Worm (Caenorhabditis elegans) whole organism, L4 larva: Measurements from ENCODE around the gene T05A7.11.

ENCODE experiments used
- D1046.2 ChIP-seq: fragments of 200-800 bp; sonication (Bioruptor generic); IDR thresholded peaks from 2 replicates; pipeline ENCODE4 v1.3.6; 2022; ENCODE audit warnings: missing genetic modification characterization, missing compliant biosample characterization
- F10B5.3 ChIP-seq: sonication (generic microtip); optimal IDR thresholded peaks from 2 replicates; lab custom pipeline; 2016; ENCODE audit warnings: mild to moderate bottlenecking, missing genetic modification characterization, missing compliant biosample characterization
- F37D6.2 ChIP-seq: sonication (generic microtip); optimal IDR thresholded peaks from 2 replicates; lab custom pipeline; 2016; ENCODE audit warnings: mild to moderate bottlenecking, missing genetic modification characterization, missing compliant biosample characterization
- F49E8.2 ChIP-seq: sonication (generic microtip); optimal IDR thresholded peaks from 2 replicates; lab custom pipeline; 2016; ENCODE audit warnings: missing compliant biosample characterization, mild to moderate bottlenecking, missing genetic modification characterization, borderline replicate concordance
- R02D3.7 ChIP-seq: fragments of 150-350 bp; sonication (generic microtip); optimal IDR thresholded peaks from 3 replicates; lab custom pipeline; 2014; ENCODE audit warnings: missing biosample characterization, missing genetic modification characterization
- T26A8.4 ChIP-seq: fragments of 200-800 bp; sonication (Bioruptor generic); IDR thresholded peaks from 2 replicates; pipeline ENCODE4 v1.3.6; 2022; ENCODE audit warnings: missing genetic modification characterization, missing compliant biosample characterization
- Y105C5A.15 ChIP-seq: fragments of 200-800 bp; sonication (Bioruptor generic); IDR thresholded peaks from 2 replicates; pipeline ENCODE4 v1.3.6; 2022; ENCODE audit warnings: missing genetic modification characterization, missing compliant biosample characterization
- Y48G9A.11 ChIP-seq: fragments of 200-800 bp; sonication (Bioruptor generic); IDR thresholded peaks from 2 replicates; pipeline ENCODE4 v1.3.6; 2022; ENCODE audit warnings: missing genetic modification reagents, missing genetic modification characterization, missing compliant biosample characterization
- ZK546.5 ChIP-seq, 2 experiments: sonication (generic microtip); optimal IDR thresholded peaks; 2 replicates each; lab custom pipeline; 2017; ENCODE audit warnings: missing biosample characterization in 2 of 2, missing genetic modification characterization in 2 of 2
- aha-1 ChIP-seq: fragments of 150-350 bp; peaks from one replicate; lab custom pipeline; 2014; ENCODE audit warnings: missing biosample characterization, missing genetic modification characterization
- ama-1 ChIP-seq: fragments of 150-350 bp; optimal IDR thresholded peaks from 2 replicates; lab custom pipeline; 2014; ENCODE audit warnings: inconsistent platforms, mixed read lengths
- arid-1 ChIP-seq: fragments of 200-800 bp; sonication (Bioruptor generic); conservative IDR thresholded peaks from 2 replicates; pipeline ENCODE4 v1.3.6; 2022; ENCODE audit warnings: missing genetic modification reagents, missing genetic modification characterization, missing compliant biosample characterization
- ceh-20 ChIP-seq: fragments of 200-800 bp; sonication (Bioruptor generic); IDR thresholded peaks from 2 replicates; pipeline ENCODE4 v1.3.6; 2022; ENCODE audit warnings: missing genetic modification reagents, missing genetic modification characterization, missing compliant biosample characterization
- ceh-28 ChIP-seq: fragments of 150-350 bp; optimal IDR thresholded peaks from 2 replicates; lab custom pipeline; 2014; ENCODE audit warnings: missing biosample characterization, missing genetic modification reagents, missing genetic modification characterization
- ceh-32 ChIP-seq: sonication (generic microtip); optimal IDR thresholded peaks from 2 replicates; lab custom pipeline; 2016; ENCODE audit warnings: mild to moderate bottlenecking, missing genetic modification characterization, missing compliant biosample characterization; ENCODE audit not compliant: poor library complexity
- ceh-44 ChIP-seq: fragments of 200-800 bp; sonication (Bioruptor generic); IDR thresholded peaks from 2 replicates; pipeline ENCODE4 v1.3.6; 2022; ENCODE audit warnings: missing genetic modification reagents, missing genetic modification characterization, missing compliant biosample characterization
- ceh-62 ChIP-seq: sonication (generic microtip); optimal IDR thresholded peaks from 2 replicates; lab custom pipeline; 2017; ENCODE audit warnings: missing biosample characterization, missing genetic modification characterization
- ceh-82 ChIP-seq: sonication (generic microtip); optimal IDR thresholded peaks from 2 replicates; lab custom pipeline; 2017; ENCODE audit warnings: missing biosample characterization, missing genetic modification characterization
- ces-1 ChIP-seq: fragments of 150-350 bp; sonication (generic microtip); optimal IDR thresholded peaks from 4 replicates; lab custom pipeline; 2014; ENCODE audit warnings: missing biosample characterization, missing genetic modification reagents, missing genetic modification characterization
- daf-12 ChIP-seq: fragments of 150-350 bp; optimal IDR thresholded peaks from 2 replicates; lab custom pipeline; 2014; ENCODE audit warnings: missing biosample characterization, missing genetic modification reagents, missing genetic modification characterization
- dmd-9 ChIP-seq: fragments of 200-800 bp; sonication (Bioruptor generic); IDR thresholded peaks from 2 replicates; pipeline ENCODE4 v1.3.6; 2022; ENCODE audit warnings: missing genetic modification reagents, missing genetic modification characterization, missing compliant biosample characterization
- duxl-1 ChIP-seq: sonication (generic microtip); optimal IDR thresholded peaks from 2 replicates; lab custom pipeline; 2016; ENCODE audit warnings: mild to moderate bottlenecking, missing genetic modification characterization, moderate library complexity, missing compliant biosample characterization; ENCODE audit not compliant: poor library complexity
- egl-43 ChIP-seq: fragments of 200-800 bp; sonication (Bioruptor generic); IDR thresholded peaks from 2 replicates; pipeline ENCODE4 v1.3.6; 2022; ENCODE audit warnings: missing genetic modification reagents, missing genetic modification characterization, missing compliant biosample characterization
- gei-8 ChIP-seq: fragments of 200-800 bp; sonication (Bioruptor generic); optimal IDR thresholded peaks from 2 replicates; lab custom pipeline; 2018; ENCODE audit warnings: mild to moderate bottlenecking, missing genetic modification characterization, missing compliant biosample characterization
- lim-7 ChIP-seq: fragments of 200-800 bp; sonication (Bioruptor generic); IDR thresholded peaks from 2 replicates; pipeline ENCODE4 v1.3.6; 2022; ENCODE audit warnings: missing genetic modification characterization, missing compliant biosample characterization
- lin-15B ChIP-seq: fragments of 150-350 bp; sonication (generic microtip); optimal IDR thresholded peaks from 3 replicates; lab custom pipeline; 2014; ENCODE audit warnings: missing biosample characterization, missing genetic modification characterization
- lin-39 ChIP-seq: fragments of 150-350 bp; optimal IDR thresholded peaks from 2 replicates; lab custom pipeline; 2014; ENCODE audit warnings: missing biosample characterization, missing genetic modification reagents, missing genetic modification characterization
- madf-5 ChIP-seq, 2 experiments: fragments of 200-800 bp; sonication (Bioruptor generic); IDR thresholded peaks; 2 replicates each; pipeline ENCODE4 v1.3.6; 2022; ENCODE audit warnings: missing compliant biosample characterization in 2 of 2, missing genetic modification characterization in 2 of 2
- mdl-1 ChIP-seq, 2 experiments: fragments of 150-350 bp in 1 of 2; sonication (generic microtip) in 1 of 2; optimal IDR thresholded peaks; 2 replicates each; lab custom pipeline; 2014 to 2017; ENCODE audit warnings: missing biosample characterization in 2 of 2, missing genetic modification characterization in 2 of 2
- mdt-29 ChIP-seq: fragments of 200-800 bp; sonication (Bioruptor generic); IDR thresholded peaks from 2 replicates; pipeline ENCODE4 v1.3.6; 2022; ENCODE audit warnings: missing genetic modification reagents, missing genetic modification characterization, missing compliant biosample characterization
- mes-2 ChIP-seq: sonication (generic microtip); optimal IDR thresholded peaks from 2 replicates; lab custom pipeline; 2016; ENCODE audit warnings: missing genotype, mild to moderate bottlenecking, missing genetic modification characterization, missing compliant biosample characterization; ENCODE audit not compliant: poor library complexity, severe bottlenecking
- mxl-2 ChIP-seq: fragments of 200-800 bp; sonication (Bioruptor generic); conservative IDR thresholded peaks from 2 replicates; pipeline ENCODE4 v1.3.6; 2022; ENCODE audit warnings: missing genetic modification reagents, missing genetic modification characterization, missing compliant biosample characterization
- nhr-102 ChIP-seq: sonication (generic microtip); optimal IDR thresholded peaks from 2 replicates; lab custom pipeline; 2016; ENCODE audit warnings: mild to moderate bottlenecking, missing genetic modification characterization, moderate library complexity, missing compliant biosample characterization
- nhr-237 ChIP-seq: sonication (generic microtip); optimal IDR thresholded peaks from 2 replicates; lab custom pipeline; 2017; ENCODE audit warnings: missing biosample characterization, missing genetic modification characterization
- nhr-28 ChIP-seq: fragments of 150-350 bp; optimal IDR thresholded peaks from 2 replicates; lab custom pipeline; 2014; ENCODE audit warnings: missing biosample characterization, missing genetic modification characterization
- nhr-41 ChIP-seq: fragments of 200-800 bp; sonication (Bioruptor generic); IDR thresholded peaks from 2 replicates; pipeline ENCODE4 v1.3.6; 2022; ENCODE audit warnings: missing genetic modification reagents, missing genetic modification characterization, missing compliant biosample characterization
- nhr-77 ChIP-seq: fragments of 150-350 bp; optimal IDR thresholded peaks from 2 replicates; lab custom pipeline; 2014; ENCODE audit warnings: missing biosample characterization, missing genetic modification characterization
- php-3 ChIP-seq: fragments of 200-800 bp; sonication (Bioruptor generic); IDR thresholded peaks from 2 replicates; pipeline ENCODE4 v1.3.6; 2022; ENCODE audit warnings: missing genetic modification reagents, missing genetic modification characterization, missing compliant biosample characterization
- pqm-1 ChIP-seq: sonication (generic microtip); optimal IDR thresholded peaks from 2 replicates; lab custom pipeline; 2017; ENCODE audit warnings: missing biosample characterization, missing genetic modification characterization
- saeg-2 ChIP-seq: fragments of 200-800 bp; sonication (Bioruptor generic); IDR thresholded peaks from 2 replicates; pipeline ENCODE4 v1.3.6; 2022; ENCODE audit warnings: missing genetic modification reagents, missing genetic modification characterization, missing compliant biosample characterization
- skn-1 ChIP-seq: fragments of 150-350 bp; optimal IDR thresholded peaks from 2 replicates; lab custom pipeline; 2014; ENCODE audit warnings: missing biosample characterization, missing genetic modification characterization
- spr-1 ChIP-seq: sonication (generic microtip); optimal IDR thresholded peaks from 2 replicates; lab custom pipeline; 2016; ENCODE audit warnings: mild to moderate bottlenecking, missing genetic modification characterization, missing compliant biosample characterization
- spr-3 ChIP-seq: fragments of 200-800 bp; sonication (Bioruptor generic); optimal IDR thresholded peaks from 2 replicates; lab custom pipeline; 2018; ENCODE audit warnings: mild to moderate bottlenecking, missing genetic modification characterization, missing compliant biosample characterization
- unc-39 ChIP-seq: sonication (generic microtip); optimal IDR thresholded peaks from 2 replicates; lab custom pipeline; 2017; ENCODE audit warnings: missing biosample characterization, missing genetic modification characterization
- zip-11 ChIP-seq: fragments of 200-800 bp; sonication (Bioruptor generic); IDR thresholded peaks from 2 replicates; pipeline ENCODE4 v1.3.6; 2022; ENCODE audit warnings: missing genetic modification characterization, missing compliant biosample characterization
- zip-2 ChIP-seq: fragments of 150-350 bp; optimal IDR thresholded peaks from 2 replicates; lab custom pipeline; 2014; ENCODE audit warnings: missing biosample characterization, missing genetic modification characterization
- ztf-11 ChIP-seq: fragments of 150-350 bp; optimal IDR thresholded peaks from 2 replicates; lab custom pipeline; 2014; ENCODE audit warnings: missing biosample characterization, missing genetic modification characterization

T05A7.11 gene

DNA sequence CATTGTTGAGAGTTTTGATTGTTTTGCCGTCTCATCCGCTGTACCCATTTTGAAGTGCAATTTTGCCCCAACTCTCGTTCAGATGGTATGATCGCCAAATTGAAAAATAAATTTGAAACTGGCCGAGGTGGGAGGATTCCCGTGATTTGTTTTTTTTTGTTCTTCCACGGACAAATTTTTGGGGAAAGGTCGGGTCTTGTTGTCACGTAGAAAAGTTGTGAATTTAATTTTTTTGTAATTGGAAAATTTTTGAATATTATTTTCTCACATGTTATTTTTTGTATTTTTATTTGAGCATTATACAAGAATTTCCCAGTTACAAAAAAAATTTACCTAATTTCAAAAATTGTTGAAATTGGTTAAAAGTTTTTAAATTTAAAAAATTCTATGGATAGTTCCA, 6.4 kb upstream of the T05A7.11 start, which contains the start of gene T05A7.6:
Gene T05A7.6 (minus strand): TSS at position 101 of the 400 bp plus-strand sequence.
- TF ChIP-seq nhr-28 (tag; lab: Kevin White, UChicago) = no peak
- no peak for TF ChIP-seq skn-1
- no peak for TF ChIP-seq ceh-82 (tag; lab: Kevin White, UChicago)
- TF ChIP-seq lim-7 (GFP tag; lab: Robert Waterston, UW) = no peak
- TF ChIP-seq mdt-29 (GFP tag; lab: Robert Waterston, UW) = no peak
- TF ChIP-seq madf-5 (GFP tag; IDR thresholded peaks at IDR 0.05; lab: Robert Waterston, UW) = no peak
- no peak for TF ChIP-seq T26A8.4 (GFP tag; lab: Robert Waterston, UW)
- no peak for TF ChIP-seq dmd-9
- TF ChIP-seq F49E8.2 = no peak
- no peak for TF ChIP-seq egl-43 (GFP tag; lab: Robert Waterston, UW)
- no peak for TF ChIP-seq nhr-41 (GFP tag; lab: Robert Waterston, UW)
- TF ChIP-seq mdl-1 (tag; optimal IDR thresholded peaks at IDR 0.05; lab: Kevin White, UChicago) = no peak
- TF ChIP-seq unc-39 (tag; lab: Kevin White, UChicago) = no peak
- no peak for TF ChIP-seq ceh-44 (GFP tag; lab: Robert Waterston, UW)
- no peak for TF ChIP-seq lin-39 (tag; lab: Kevin White, UChicago)
- TF ChIP-seq F37D6.2 (tag; lab: Kevin White, UChicago) = no peak
- no peak for TF ChIP-seq ceh-28 (tag; lab: Kevin White, UChicago)
- no peak for TF ChIP-seq duxl-1

DNA sequence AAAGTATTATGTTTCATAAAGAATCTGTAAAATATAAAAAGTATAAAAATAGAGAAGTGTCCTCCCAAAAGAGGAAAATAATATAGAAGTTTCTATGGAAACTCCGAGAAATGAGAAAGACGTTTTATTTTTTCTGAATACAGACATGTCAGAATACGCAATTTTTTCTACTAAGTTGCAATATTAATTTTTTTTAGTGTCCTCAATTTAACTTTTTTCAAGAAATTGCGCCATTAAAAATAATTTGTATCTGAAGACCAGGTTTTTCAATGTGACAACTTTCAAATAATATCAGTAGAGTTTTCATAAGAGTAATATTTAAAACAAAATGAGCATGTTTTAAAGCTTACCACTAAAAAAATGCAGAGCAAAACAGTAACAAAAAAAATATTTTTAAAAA, 2.3 kb upstream of the T05A7.11 start, which contains the start of gene fut-5:
Gene fut-5 (minus strand): TSS at position 101 of the 400 bp plus-strand sequence.
- TF ChIP-seq aha-1 (tag; lab: Kevin White, UChicago) (peak; percentile 0), mxl-2 (GFP tag; lab: Robert Waterston, UW) (no peak), ztf-11 (tag; lab: Kevin White, UChicago) (no peak), ceh-82 (tag; lab: Kevin White, UChicago) (no peak), ama-1 (lab: Kevin White, UChicago) (no peak)

- TF ChIP-seq R02D3.7 (tag; lab: Kevin White, UChicago) (no peak), nhr-77 (tag; lab: Kevin White, UChicago) (no peak), arid-1 (no peak), lin-15B (tag; lab: Kevin White, UChicago) (no peak), Y105C5A.15 (GFP tag; lab: Robert Waterston, UW) (no peak), saeg-2 (GFP tag; lab: Robert Waterston, UW) (no peak), Y48G9A.11 (no peak), lin-39 (tag; lab: Kevin White, UChicago) (no peak), daf-12 (no peak), zip-11 (GFP tag; lab: Robert Waterston, UW) (no peak), php-3 (GFP tag; lab: Robert Waterston, UW) (no peak), F10B5.3 (tag; lab: Kevin White, UChicago) (no peak), gei-8 (GFP tag; lab: Kevin White, UChicago) (no peak), nhr-102 (tag; lab: Kevin White, UChicago) (no peak)
Observed at ce11 chrII:4663186-4663585, 2.1 kb downstream of the T05A7.11 start, which contains the start of gene T05A7.12. Gene T05A7.12 (minus strand): TSS chrII:4663286.

ce11 chrII:4661278-4661677, 4.0 kb downstream of the T05A7.11 start, which contains the start of gene T05A7.13:
Gene T05A7.13 (minus strand): TSS chrII:4661378.
- TF ChIP-seq mes-2 = no peak
- no peak for TF ChIP-seq ces-1 (GFP tag; lab: Kevin White, UChicago)
- no peak for TF ChIP-seq F49E8.2
- TF ChIP-seq pqm-1 (tag; lab: Kevin White, UChicago) = no peak
- no peak for TF ChIP-seq D1046.2 (GFP tag; lab: Robert Waterston, UW)
- TF ChIP-seq ZK546.5 (tag; optimal IDR thresholded peaks at IDR 0.05; lab: Kevin White, UChicago) = no peak
- TF ChIP-seq spr-3 (GFP tag; lab: Kevin White, UChicago) = no peak
- TF ChIP-seq ceh-44 (GFP tag; lab: Robert Waterston, UW) = no peak
- TF ChIP-seq ceh-32 = no peak
- TF ChIP-seq php-3 (GFP tag; lab: Robert Waterston, UW) = no peak
- TF ChIP-seq spr-1 (tag; lab: Kevin White, UChicago) = no peak
- TF ChIP-seq ceh-82 (tag; lab: Kevin White, UChicago) = no peak
- no peak for TF ChIP-seq ceh-20 (GFP tag; lab: Robert Waterston, UW)
- no peak for TF ChIP-seq nhr-237 (tag; lab: Kevin White, UChicago)
- TF ChIP-seq mdt-29 (GFP tag; lab: Robert Waterston, UW) = no peak
- no peak for TF ChIP-seq saeg-2 (GFP tag; lab: Robert Waterston, UW)
- no peak for TF ChIP-seq zip-2
- TF ChIP-seq dmd-9 = no peak
- no peak for TF ChIP-seq ceh-62 (tag; lab: Kevin White, UChicago)
